Worm (Caenorhabditis elegans): Measurements from ENCODE around the gene F41H10.2.
"Not testable (repeated sequence)": the region's sequence is repeated elsewhere in the genome, so short reads cannot be mapped to it uniquely, and the experiment has no call there.

The F41H10.2 gene

DNA sequence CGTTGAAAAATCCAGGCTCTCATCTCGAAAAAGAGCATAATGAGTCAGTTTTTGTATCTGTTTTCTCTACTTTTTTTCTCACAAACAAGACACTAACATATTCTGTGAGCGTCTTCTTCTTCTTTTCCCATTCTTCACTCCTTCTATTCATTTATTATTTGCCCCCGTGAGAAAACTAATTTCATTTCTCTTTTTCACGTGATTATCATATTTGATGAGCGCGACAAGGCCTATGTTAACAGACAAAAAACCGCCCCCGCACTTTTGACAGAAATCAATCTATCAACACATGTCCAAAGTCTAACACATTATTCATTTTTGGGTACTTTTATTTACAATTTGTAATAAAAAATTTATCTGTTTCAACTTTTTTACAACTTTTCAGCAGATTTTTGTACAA, 43.8 kb upstream of the F41H10.2 start:
- TF ChIP-seq rnt-1 (tag; optimal IDR thresholded peaks at IDR 0.05): no peak
- no peak for TF ChIP-seq pha-2 (tag; optimal IDR thresholded peaks at IDR 0.05)
- TF ChIP-seq ceh-2 (tag; optimal IDR thresholded peaks at IDR 0.05): no peak

DNA sequence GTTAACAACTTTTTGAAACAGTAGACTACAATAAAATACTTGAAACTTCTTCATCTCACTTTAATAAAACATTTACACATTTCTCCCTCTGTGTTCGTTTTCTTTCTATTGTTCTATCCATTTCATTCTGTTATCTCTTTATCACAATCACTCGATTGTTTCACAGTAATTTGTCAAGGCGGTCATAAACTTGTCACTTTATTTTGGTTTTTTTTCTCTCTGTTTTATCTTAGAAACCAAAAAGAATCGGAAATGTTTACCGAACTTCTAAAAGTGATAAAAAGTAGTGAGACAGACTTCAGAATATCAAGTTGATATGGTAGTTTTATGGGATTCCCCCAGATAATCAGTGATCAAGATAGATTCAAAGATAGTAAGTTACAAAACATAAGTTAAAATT, 42.2 kb upstream of the F41H10.2 start, which contains the start of gene Y4C6B.2:
Y4C6B.2 (plus strand) TSS at position 320 of the 400 bp plus-strand sequence.
- no peak for TF ChIP-seq npax-4 (tag; optimal IDR thresholded peaks at IDR 0.05)
- TF ChIP-seq ceh-2 (tag; optimal IDR thresholded peaks at IDR 0.05): no peak
- no peak for TF ChIP-seq unc-55 (GFP tag; optimal IDR thresholded peaks at IDR 0.05)
- TF ChIP-seq pag-3 (tag; optimal IDR thresholded peaks at IDR 0.05; ENCODE audit: borderline replicate concordance): no peak
- TF ChIP-seq ceh-30 (tag; optimal IDR thresholded peaks at IDR 0.05): no peak
- TF ChIP-seq hlh-13 (GFP tag; optimal IDR thresholded peaks at IDR 0.05): no peak
- TF ChIP-seq hlh-30 (tag; optimal IDR thresholded peaks at IDR 0.05; ENCODE audit: insufficient read depth): no peak
- TF ChIP-seq Y22D7AL.16 (tag; optimal IDR thresholded peaks at IDR 0.05): no peak
- no peak for TF ChIP-seq madf-2 (tag; optimal IDR thresholded peaks at IDR 0.05)
- TF ChIP-seq eyg-1 (tag; optimal IDR thresholded peaks at IDR 0.05): no peak
- TF ChIP-seq pha-2 (tag; optimal IDR thresholded peaks at IDR 0.05): no peak
- no peak for TF ChIP-seq fkh-6 (tag; optimal IDR thresholded peaks at IDR 0.05)
- TF ChIP-seq che-1 (tag; optimal IDR thresholded peaks at IDR 0.05): no peak
- no peak for TF ChIP-seq gmeb-2 (tag; optimal IDR thresholded peaks at IDR 0.05)
- no peak for TF ChIP-seq pax-1 (tag; optimal IDR thresholded peaks at IDR 0.05)
- TF ChIP-seq sox-2 (GFP tag; IDR thresholded peaks at IDR 0.05): no peak

DNA sequence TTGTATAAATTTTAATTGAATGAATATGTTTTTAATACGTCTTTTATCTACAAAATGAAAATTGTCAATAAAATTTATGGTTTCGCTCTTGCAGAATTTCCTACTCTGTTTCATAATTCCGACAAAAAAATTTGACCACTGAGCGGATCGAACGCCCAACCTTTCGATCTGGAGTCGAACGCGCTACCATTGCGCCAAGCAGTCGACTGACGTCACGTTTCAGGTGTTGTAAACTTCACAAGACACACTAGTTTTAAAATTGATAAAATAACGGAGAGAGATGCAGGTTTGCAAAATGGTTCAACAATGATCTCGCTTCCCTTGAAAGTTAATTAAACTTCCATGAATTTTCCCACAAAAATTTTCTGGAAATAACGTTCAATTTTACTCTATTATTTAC, 37.3 kb upstream of the F41H10.2 start:
- TF ChIP-seq ceh-2 (tag; optimal IDR thresholded peaks at IDR 0.05) (no peak), nhr-11 (tag; optimal IDR thresholded peaks at IDR 0.05) (no peak), ceh-9 (tag; optimal IDR thresholded peaks at IDR 0.05) (no peak), sdc-2 (tag; optimal IDR thresholded peaks at IDR 0.05) (no peak), T23F11.4 (GFP tag; optimal IDR thresholded peaks at IDR 0.05) (no peak), pqm-1 (tag; optimal IDR thresholded peaks at IDR 0.05) (no peak), ceh-24 (tag; optimal IDR thresholded peaks at IDR 0.05) (no peak), C08G9.2 (tag; optimal IDR thresholded peaks at IDR 0.05) (no peak)

DNA sequence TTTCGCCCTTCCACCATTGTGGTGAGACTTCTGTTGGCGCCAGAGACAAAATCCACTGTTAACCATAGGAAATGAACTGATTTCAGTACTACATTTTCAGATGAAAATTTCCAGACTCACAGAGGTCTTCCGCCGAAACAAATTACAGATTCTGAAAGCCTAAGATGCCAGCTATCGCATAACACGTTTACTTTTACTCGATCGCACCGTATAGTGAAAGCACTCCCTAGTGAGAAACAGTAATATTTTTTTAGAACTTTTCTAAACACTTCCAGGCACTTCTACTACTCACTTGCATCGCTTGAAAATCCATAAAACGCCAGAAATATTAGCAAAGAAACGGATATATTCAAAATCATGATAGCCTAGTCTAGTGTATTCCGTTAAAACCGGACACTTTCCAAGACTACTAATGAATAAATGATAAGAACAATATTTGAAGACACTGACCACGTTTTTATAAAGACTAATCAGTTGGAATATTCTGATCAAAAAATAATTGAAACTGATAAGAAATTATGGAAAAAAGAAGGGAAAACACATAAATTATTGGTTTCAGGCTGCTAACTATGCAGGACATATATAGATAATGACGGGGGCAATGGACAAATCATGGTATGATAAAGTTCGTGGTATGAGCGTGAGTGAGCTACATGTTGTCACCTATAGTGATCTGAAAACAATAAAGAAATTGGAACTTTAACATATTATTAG, 30.8 kb upstream of the F41H10.2 start, which contains the start of gene gba-4:
gba-4 (minus strand) TSS at position 418 of the 714 bp plus-strand sequence.
- TF ChIP-seq ceh-34, hlh-15, ceh-30 (tag; optimal IDR thresholded peaks at IDR 0.05): not testable (repeated sequence)

DNA sequence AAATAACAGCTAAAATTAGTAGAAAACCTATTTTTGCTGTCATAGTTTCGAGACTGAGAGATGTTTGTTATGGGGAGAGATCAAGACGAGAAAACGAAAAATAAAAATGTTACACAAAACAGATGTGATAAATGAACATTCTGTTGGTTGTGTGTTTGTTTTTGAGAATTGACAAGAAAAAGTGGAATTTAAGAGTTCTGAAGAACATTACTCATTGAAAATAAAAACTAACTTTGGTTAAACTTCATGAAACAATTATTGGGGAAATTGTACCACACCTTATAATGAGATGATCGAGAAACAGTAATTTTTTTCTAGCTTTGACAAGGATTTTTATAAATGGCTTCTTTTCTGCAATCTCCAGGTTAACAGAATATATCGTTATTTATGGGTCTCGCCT, 28.1 kb upstream of the F41H10.2 start, which contains the start of gene Y4C6B.7:
Y4C6B.7 (minus strand) TSS at position 101 of the 400 bp plus-strand sequence.
- TF ChIP-seq hlh-13 (GFP tag; optimal IDR thresholded peaks at IDR 0.05) (no peak), F13H6.1 (tag; optimal IDR thresholded peaks at IDR 0.05) (no peak), ttx-3 (tag; optimal IDR thresholded peaks at IDR 0.05) (no peak), pha-2 (tag; optimal IDR thresholded peaks at IDR 0.05) (no peak), ceh-18 (tag; optimal IDR thresholded peaks at IDR 0.05) (no peak), ceh-31 (tag; optimal IDR thresholded peaks at IDR 0.05) (no peak), unc-42 (tag; optimal IDR thresholded peaks at IDR 0.05) (no peak), pat-9 (tag; optimal IDR thresholded peaks at IDR 0.05) (no peak), pax-1 (tag; optimal IDR thresholded peaks at IDR 0.05) (no peak), ceh-22 (tag; optimal IDR thresholded peaks at IDR 0.05) (no peak), fkh-6 (tag; optimal IDR thresholded peaks at IDR 0.05) (no peak), pha-4 (tag; optimal IDR thresholded peaks at IDR 0.05) (no peak)

All from whole organism, late embryonic.